Worm (Caenorhabditis elegans) whole organism, L1 larva: ENCODE measurements around the gene F43C11.11.

Source experiments
- C16A3.4 ChIP-seq: fragments of 150-350 bp; optimal IDR thresholded peaks from 2 replicates; lab custom pipeline; 2014; ENCODE audit warnings: missing biosample characterization, missing genetic modification characterization
- F16B12.6 ChIP-seq: fragments of 150-350 bp; optimal IDR thresholded peaks from 2 replicates; lab custom pipeline; 2014; ENCODE audit warnings: missing biosample characterization, missing genetic modification characterization
- Y116A8C.19 ChIP-seq: sonication (generic microtip); optimal IDR thresholded peaks from 2 replicates; lab custom pipeline; 2016; ENCODE audit warnings: missing compliant biosample characterization, missing genetic modification characterization, borderline replicate concordance
- aly-2 ChIP-seq: fragments of 150-350 bp; optimal IDR thresholded peaks from 2 replicates; lab custom pipeline; 2014; ENCODE audit warnings: missing biosample characterization, missing genetic modification characterization
- ama-1 ChIP-seq: fragments of 150-350 bp; optimal IDR thresholded peaks from 2 replicates; lab custom pipeline; 2014
- ceh-88 ChIP-seq: fragments of 200-800 bp; sonication (Bioruptor generic); IDR thresholded peaks from 2 replicates; pipeline ENCODE4 v1.3.6; 2022; ENCODE audit warnings: missing genetic modification characterization, missing compliant biosample characterization
- ces-1 ChIP-seq: fragments of 150-350 bp; optimal IDR thresholded peaks from 2 replicates; lab custom pipeline; 2014; ENCODE audit warnings: missing biosample characterization, missing genetic modification reagents, missing genetic modification characterization
- dsc-1 ChIP-seq: sonication (generic microtip); optimal IDR thresholded peaks from 2 replicates; lab custom pipeline; 2016; ENCODE audit warnings: mild to moderate bottlenecking, missing genetic modification characterization, missing compliant biosample characterization
- efl-1 ChIP-seq, 4 experiments: fragments of 150-350 bp; optimal IDR thresholded peaks in 3 of 4; peaks in 1 of 4; 1 replicate in 1 of 4; 2 replicates in 3 of 4; lab custom pipeline; 2014; ENCODE audit warnings: missing biosample characterization in 2 of 4, missing genetic modification characterization in 2 of 4, missing genetic modification reagents in 2 of 4
- egl-13 ChIP-seq: sonication (generic microtip); optimal IDR thresholded peaks from 2 replicates; lab custom pipeline; 2016; ENCODE audit warnings: missing genotype, missing genetic modification reagents, missing genetic modification characterization, missing compliant biosample characterization
- elt-3 ChIP-seq, 6 experiments: fragments of 150-350 bp in 1 of 6; sonication (generic microtip); optimal IDR thresholded peaks; 2 replicates each; lab custom pipeline; 2017 to 2018; ENCODE audit warnings: missing biosample characterization in 6 of 6, missing genetic modification characterization in 6 of 6, inconsistent platforms in 1 of 6
- ets-5 ChIP-seq: fragments of 200-800 bp; sonication (Bioruptor generic); IDR thresholded peaks from 2 replicates; pipeline ENCODE4 v1.3.6; 2022; ENCODE audit warnings: missing genetic modification characterization, missing compliant biosample characterization
- fkh-10 ChIP-seq: sonication (generic microtip); optimal IDR thresholded peaks from 2 replicates; lab custom pipeline; 2017; ENCODE audit warnings: missing biosample characterization, missing genetic modification reagents, missing genetic modification characterization
- fkh-4 ChIP-seq: sonication (generic microtip); optimal IDR thresholded peaks from 2 replicates; lab custom pipeline; 2016; ENCODE audit warnings: missing compliant biosample characterization, missing genetic modification characterization, borderline replicate concordance
- fkh-8 ChIP-seq: sonication (generic microtip); optimal IDR thresholded peaks from 2 replicates; lab custom pipeline; 2016; ENCODE audit warnings: mild to moderate bottlenecking, missing genetic modification characterization, missing compliant biosample characterization
- fos-1 ChIP-seq: fragments of 150-350 bp; optimal IDR thresholded peaks from 2 replicates; lab custom pipeline; 2014; ENCODE audit warnings: missing biosample characterization, missing genetic modification characterization
- grh-1 ChIP-seq: fragments of 200-800 bp; sonication (Bioruptor generic); IDR thresholded peaks from 2 replicates; pipeline ENCODE4 v1.3.6; 2022; ENCODE audit warnings: missing genetic modification reagents, missing genetic modification characterization, missing compliant biosample characterization
- hlh-17 ChIP-seq: fragments of 200-800 bp; sonication (Bioruptor generic); optimal IDR thresholded peaks from 2 replicates; lab custom pipeline; 2018; ENCODE audit warnings: missing genetic modification characterization, mild to moderate bottlenecking, missing compliant biosample characterization, moderate library complexity, borderline replicate concordance
- hlh-4 ChIP-seq: sonication (generic microtip); optimal IDR thresholded peaks from 2 replicates; lab custom pipeline; 2016; ENCODE audit warnings: mild to moderate bottlenecking, missing genetic modification characterization, missing compliant biosample characterization
- hpl-2 ChIP-seq: fragments of 150-350 bp; optimal IDR thresholded peaks from 2 replicates; lab custom pipeline; 2014; ENCODE audit warnings: missing biosample characterization, missing genetic modification reagents, missing genetic modification characterization
- irx-1 ChIP-seq: sonication (generic microtip); optimal IDR thresholded peaks from 2 replicates; lab custom pipeline; 2016; ENCODE audit warnings: missing genetic modification characterization, missing compliant biosample characterization
- isw-1 ChIP-seq: fragments of 200-800 bp; sonication (Bioruptor generic); IDR thresholded peaks from 2 replicates; pipeline ENCODE4 v1.3.6; 2022; ENCODE audit warnings: missing genetic modification characterization, missing compliant biosample characterization
- jun-1 ChIP-seq: fragments of 150-350 bp; optimal IDR thresholded peaks from 2 replicates; lab custom pipeline; 2014; ENCODE audit warnings: missing biosample characterization, missing genetic modification reagents, missing genetic modification characterization
- lin-15B ChIP-seq: fragments of 150-350 bp; sonication (generic microtip); optimal IDR thresholded peaks from 3 replicates; lab custom pipeline; 2014; ENCODE audit warnings: missing biosample characterization, missing genetic modification characterization
- lin-35 ChIP-seq, 2 experiments: fragments of 150-350 bp; optimal IDR thresholded peaks; 2 replicates each; lab custom pipeline; 2014; ENCODE audit warnings: missing biosample characterization in 2 of 2, missing genetic modification characterization in 2 of 2, missing genetic modification reagents in 2 of 2
- lir-3 ChIP-seq: sonication (generic microtip); optimal IDR thresholded peaks from 2 replicates; lab custom pipeline; 2016; ENCODE audit warnings: mild to moderate bottlenecking, missing genetic modification characterization, moderate library complexity, missing compliant biosample characterization; ENCODE audit not compliant: poor library complexity
- lsy-2 ChIP-seq, 2 experiments: fragments of 150-350 bp; optimal IDR thresholded peaks; 2 replicates each; lab custom pipeline; 2014; ENCODE audit warnings: missing biosample characterization in 2 of 2, missing genetic modification characterization in 2 of 2
- mdl-1 ChIP-seq, 2 experiments: fragments of 150-350 bp; optimal IDR thresholded peaks; 2 replicates each; lab custom pipeline; 2014 to 2017; ENCODE audit warnings: missing biosample characterization in 2 of 2, missing genetic modification characterization in 2 of 2, inconsistent platforms in 1 of 2
- mef-2 ChIP-seq: fragments of 150-350 bp; optimal IDR thresholded peaks from 2 replicates; lab custom pipeline; 2014; ENCODE audit warnings: missing biosample characterization, missing genetic modification characterization
- mep-1 ChIP-seq: fragments of 150-350 bp; optimal IDR thresholded peaks from 2 replicates; lab custom pipeline; 2014; ENCODE audit warnings: missing biosample characterization, missing genetic modification characterization
- nhr-11 ChIP-seq: fragments of 150-350 bp; optimal IDR thresholded peaks from 2 replicates; lab custom pipeline; 2014; ENCODE audit warnings: missing biosample characterization, missing genetic modification characterization
- nhr-12 ChIP-seq: sonication (generic microtip); optimal IDR thresholded peaks from 2 replicates; lab custom pipeline; 2017; ENCODE audit warnings: missing biosample characterization, missing genetic modification characterization
- nhr-19 ChIP-seq: fragments of 200-800 bp; sonication (Bioruptor generic); conservative IDR thresholded peaks from 2 replicates; pipeline ENCODE4 v1.3.6; 2022; ENCODE audit warnings: missing genetic modification characterization, missing compliant biosample characterization
- nhr-20 ChIP-seq: sonication (generic microtip); optimal IDR thresholded peaks from 2 replicates; lab custom pipeline; 2016; ENCODE audit warnings: mild to moderate bottlenecking, missing genetic modification characterization, missing compliant biosample characterization
- nhr-28 ChIP-seq: fragments of 150-350 bp; optimal IDR thresholded peaks from 2 replicates; lab custom pipeline; 2014; ENCODE audit warnings: missing biosample characterization, missing genetic modification characterization
- nhr-76 ChIP-seq: sonication (generic microtip); optimal IDR thresholded peaks from 2 replicates; lab custom pipeline; 2017; ENCODE audit warnings: missing biosample characterization, missing genetic modification characterization
- nhr-77 ChIP-seq: fragments of 150-350 bp; optimal IDR thresholded peaks from 2 replicates; lab custom pipeline; 2014; ENCODE audit warnings: missing biosample characterization, missing genetic modification characterization
- nhr-84 ChIP-seq: sonication (generic microtip); optimal IDR thresholded peaks from 2 replicates; lab custom pipeline; 2017; ENCODE audit warnings: missing biosample characterization, missing genetic modification characterization
- nhr-90 ChIP-seq: sonication (generic microtip); optimal IDR thresholded peaks from 2 replicates; lab custom pipeline; 2016; ENCODE audit warnings: mild to moderate bottlenecking, missing genetic modification characterization, missing compliant biosample characterization; ENCODE audit not compliant: poor library complexity
- pag-3 ChIP-seq: sonication (generic microtip); optimal IDR thresholded peaks from 2 replicates; lab custom pipeline; 2017; ENCODE audit warnings: missing genetic modification characterization, mild to moderate bottlenecking, missing compliant biosample characterization, antibody characterized with exemption, borderline replicate concordance; ENCODE audit not compliant: insufficient read depth
- pax-3 ChIP-seq: fragments of 200-800 bp; sonication (Bioruptor generic); optimal IDR thresholded peaks from 2 replicates; lab custom pipeline; 2018; ENCODE audit warnings: mild to moderate bottlenecking, missing genetic modification characterization, moderate library complexity, missing compliant biosample characterization
- pqm-1 ChIP-seq: sonication (generic microtip); optimal IDR thresholded peaks from 3 replicates; lab custom pipeline; 2017; ENCODE audit warnings: missing biosample characterization, missing genetic modification characterization
- rnt-1 ChIP-seq: sonication (generic microtip); optimal IDR thresholded peaks from 2 replicates; lab custom pipeline; 2016; ENCODE audit warnings: mild to moderate bottlenecking, missing genetic modification characterization, moderate library complexity, missing compliant biosample characterization
- snpc-4 ChIP-seq: fragments of 150-350 bp; optimal IDR thresholded peaks from 2 replicates; lab custom pipeline; 2014; ENCODE audit warnings: missing biosample characterization, missing genetic modification characterization
- snu-23 ChIP-seq: sonication (generic microtip); optimal IDR thresholded peaks from 2 replicates; lab custom pipeline; 2016; ENCODE audit warnings: missing genetic modification characterization, missing compliant biosample characterization
- sox-4 ChIP-seq: sonication (generic microtip); optimal IDR thresholded peaks from 2 replicates; lab custom pipeline; 2016; ENCODE audit warnings: missing genetic modification characterization, missing compliant biosample characterization
- tlp-1 ChIP-seq: fragments of 150-350 bp; optimal IDR thresholded peaks from 2 replicates; lab custom pipeline; 2014; ENCODE audit warnings: missing biosample characterization, missing genetic modification characterization
- unc-86 ChIP-seq: sonication (generic microtip); optimal IDR thresholded peaks from 2 replicates; lab custom pipeline; 2016; ENCODE audit warnings: missing genetic modification characterization, missing compliant biosample characterization
- unc-98 ChIP-seq: fragments of 200-800 bp; sonication (Bioruptor generic); IDR thresholded peaks from 2 replicates; pipeline ENCODE4 v1.3.6; 2022; ENCODE audit warnings: missing genetic modification characterization, missing compliant biosample characterization
- vab-15 ChIP-seq: sonication (generic microtip); optimal IDR thresholded peaks from 2 replicates; lab custom pipeline; 2017; ENCODE audit warnings: missing genotype, mild to moderate bottlenecking, missing genetic modification characterization, missing compliant biosample characterization
- xbp-1 ChIP-seq: sonication (generic microtip); optimal IDR thresholded peaks from 2 replicates; lab custom pipeline; 2016; ENCODE audit warnings: missing genetic modification characterization, missing compliant biosample characterization
- zip-4 ChIP-seq: fragments of 200-800 bp; sonication (Bioruptor generic); optimal IDR thresholded peaks from 2 replicates; lab custom pipeline; 2018; ENCODE audit warnings: mild to moderate bottlenecking, missing genetic modification characterization, moderate library complexity, missing compliant biosample characterization
- ztf-11 ChIP-seq, 2 experiments: sonication (generic microtip); optimal IDR thresholded peaks; 2 replicates each; lab custom pipeline; 2016 to 2017; ENCODE audit warnings: missing genetic modification characterization in 2 of 2, missing biosample characterization in 1 of 2, missing compliant biosample characterization in 1 of 2

Gene F43C11.11

ce11 chrII:2378465-2379009, 15.0 kb upstream of the F43C11.11 start:
- no peak for TF ChIP-seq sox-4 (tag; lab: Kevin White, UChicago)
- TF ChIP-seq nhr-12 (tag; lab: Kevin White, UChicago) = no peak
- no peak for TF ChIP-seq snpc-4 (tag; lab: Kevin White, UChicago)
- no peak for TF ChIP-seq efl-1 (optimal IDR thresholded peaks at IDR 0.05; lab: Kevin White, UChicago)
- peak in 1 of 2 experiments; percentile 80 for TF ChIP-seq efl-1 (GFP tag; optimal IDR thresholded peaks at IDR 0.05 in 1 of 2; lab: Kevin White, UChicago)
- TF ChIP-seq ces-1 (GFP tag; lab: Kevin White, UChicago) = no peak
- TF ChIP-seq fos-1 (tag; lab: Kevin White, UChicago) = no peak
- peak; percentile 58 for TF ChIP-seq nhr-20
- peak in 1 of 2 experiments; percentile 8 for TF ChIP-seq mdl-1 (tag; optimal IDR thresholded peaks at IDR 0.05; lab: Kevin White, UChicago)
- TF ChIP-seq nhr-84 (tag; lab: Kevin White, UChicago) = no peak
- TF ChIP-seq unc-98 (GFP tag; lab: Robert Waterston, UW) = no peak
- TF ChIP-seq nhr-90 (tag; lab: Kevin White, UChicago) = peak; percentile 59
- TF ChIP-seq egl-13 (tag; lab: Kevin White, UChicago) = peak; percentile 94
- TF ChIP-seq snu-23 (GFP tag; lab: Kevin White, UChicago) = no peak
- no peak for TF ChIP-seq ceh-88
- no peak for TF ChIP-seq fkh-8
- TF ChIP-seq pag-3 (tag; lab: Kevin White, UChicago) = no peak
- no peak for TF ChIP-seq Y116A8C.19 (tag; lab: Kevin White, UChicago)
- no peak for TF ChIP-seq dsc-1
- TF ChIP-seq isw-1 (GFP tag; lab: Robert Waterston, UW) = no peak
- no peak for TF ChIP-seq xbp-1 (tag; lab: Kevin White, UChicago)
- peak; percentile 34 for TF ChIP-seq hpl-2 (GFP tag; lab: Kevin White, UChicago)
- no peak for TF ChIP-seq mef-2 (tag; lab: Kevin White, UChicago)
- TF ChIP-seq unc-86 (tag; lab: Kevin White, UChicago) = no peak
- TF ChIP-seq C16A3.4 = no peak
- TF ChIP-seq grh-1 = no peak
- peak in 1 of 2 experiments; percentile 60 for TF ChIP-seq lin-35 (GFP tag; optimal IDR thresholded peaks at IDR 0.05; lab: Kevin White, UChicago)
- no peak for TF ChIP-seq ama-1 (lab: Kevin White, UChicago)
- peak; percentile 90 for TF ChIP-seq pax-3 (tag; lab: Kevin White, UChicago)
- no peak for TF ChIP-seq ztf-11 (tag; optimal IDR thresholded peaks at IDR 0.05; lab: Kevin White, UChicago)
- TF ChIP-seq lin-15B = no peak
- TF ChIP-seq rnt-1 = no peak
- TF ChIP-seq aly-2 (tag; lab: Kevin White, UChicago) = no peak
- peak; percentile 92 for TF ChIP-seq jun-1
- no peak for TF ChIP-seq F16B12.6
- TF ChIP-seq fkh-4 (tag; lab: Kevin White, UChicago) = no peak
- no peak for TF ChIP-seq hlh-4 (tag; lab: Kevin White, UChicago)
- TF ChIP-seq tlp-1 = peak; percentile 60
- TF ChIP-seq nhr-19 = peak; percentile 19; the same call in 1 of the 2 replicates
- peak; percentile 46 to 85 for TF ChIP-seq lsy-2 (tag; optimal IDR thresholded peaks at IDR 0.05; lab: Kevin White, UChicago)
- TF ChIP-seq vab-15 (tag; lab: Kevin White, UChicago) = no peak
- TF ChIP-seq nhr-77 (tag; lab: Kevin White, UChicago) = no peak
- TF ChIP-seq ets-5 (GFP tag; lab: Robert Waterston, UW) = no peak
- no peak for TF ChIP-seq fkh-10 (GFP tag; lab: Kevin White, UChicago)
- peak; percentile 96 for TF ChIP-seq pqm-1 (tag; lab: Kevin White, UChicago)
- TF ChIP-seq irx-1 = no peak
- TF ChIP-seq nhr-76 (tag; lab: Kevin White, UChicago) = no peak
- TF ChIP-seq hlh-17 (GFP tag; lab: Kevin White, UChicago) = no peak
- TF ChIP-seq lir-3 = no peak
- no peak for TF ChIP-seq nhr-28 (tag; lab: Kevin White, UChicago)
- no peak for TF ChIP-seq nhr-11 (tag; lab: Kevin White, UChicago)
- TF ChIP-seq mep-1 (tag; lab: Kevin White, UChicago) = no peak
- no peak for TF ChIP-seq elt-3 (tag; optimal IDR thresholded peaks at IDR 0.05; lab: Kevin White, UChicago)
- no peak for TF ChIP-seq zip-4 (GFP tag; lab: Kevin White, UChicago)
